Worm (Caenorhabditis elegans): ENCODE measurements around the gene nuo-4.

Gene nuo-4

ce11 chrIII:7155631-7156030 lies 3.0 kb downstream of the nuo-4 start:
- TF ChIP-seq C34F6.9 (tag; optimal IDR thresholded peaks at IDR 0.05) (peak; percentile 97), lin-11 (tag; optimal IDR thresholded peaks at IDR 0.05) (peak; percentile 86), ZK546.5 (tag; optimal IDR thresholded peaks at IDR 0.05) (peak; percentile 64), dmd-4 (tag; optimal IDR thresholded peaks at IDR 0.05) (no peak), nhr-237 (tag; optimal IDR thresholded peaks at IDR 0.05) (no peak), fos-1 (tag; optimal IDR thresholded peaks at IDR 0.05) (peak; percentile 78), mbf-1 (tag; optimal IDR thresholded peaks at IDR 0.05) (no peak), nhr-12 (tag; optimal IDR thresholded peaks at IDR 0.05) (no peak), lin-13 (GFP tag; optimal IDR thresholded peaks at IDR 0.05) (peak; percentile 90), ceh-16 (tag; optimal IDR thresholded peaks at IDR 0.05) (peak; percentile 76), lin-39 (tag; optimal IDR thresholded peaks at IDR 0.05) (peak; percentile 35), blmp-1 (tag; optimal IDR thresholded peaks at IDR 0.05; ENCODE audit: insufficient read depth) (peak; percentile 49), sma-3 (GFP tag; optimal IDR thresholded peaks at IDR 0.05) (peak; percentile 88), aly-2 (tag; optimal IDR thresholded peaks at IDR 0.05) (no peak), nhr-25 (tag; optimal IDR thresholded peaks at IDR 0.05) (peak; percentile 92), unc-62 (GFP tag; optimal IDR thresholded peaks at IDR 0.05) (peak; percentile 52), elt-3 (tag; optimal IDR thresholded peaks at IDR 0.05) (no peak), egl-27 (tag; optimal IDR thresholded peaks at IDR 0.05) (peak; percentile 100), nhr-77 (tag; optimal IDR thresholded peaks at IDR 0.05) (no peak), sma-9 (GFP tag; optimal IDR thresholded peaks at IDR 0.05) (peak; percentile 98), sma-9 (tag; optimal IDR thresholded peaks at IDR 0.05) (peak; percentile 38), sem-4 (tag; optimal IDR thresholded peaks at IDR 0.05) (peak; percentile 92), snpc-4 (tag; optimal IDR thresholded peaks at IDR 0.05) (peak; percentile 76), ama-1 (optimal IDR thresholded peaks at IDR 0.05) (peak; percentile 79), gmeb-1 (tag; optimal IDR thresholded peaks at IDR 0.05) (peak; percentile 77), mdl-1 (tag; optimal IDR thresholded peaks at IDR 0.05) (peak; percentile 98 to 99), ceh-82 (tag; optimal IDR thresholded peaks at IDR 0.05) (no peak), nhr-21 (tag; optimal IDR thresholded peaks at IDR 0.05) (peak; percentile 93), nhr-129 (tag; optimal IDR thresholded peaks at IDR 0.05) (peak; percentile 94), nhr-10 (tag; optimal IDR thresholded peaks at IDR 0.05) (peak; percentile 75), zag-1 (tag; optimal IDR thresholded peaks at IDR 0.05) (peak; percentile 93), crh-2 (tag; optimal IDR thresholded peaks at IDR 0.05) (peak; percentile 95), R02D3.7 (tag; optimal IDR thresholded peaks at IDR 0.05) (no peak), peb-1 (tag; optimal IDR thresholded peaks at IDR 0.05) (no peak), nhr-6 (tag; optimal IDR thresholded peaks at IDR 0.05) (peak; percentile 96), unc-39 (tag; optimal IDR thresholded peaks at IDR 0.05) (no peak), unc-55 (GFP tag; optimal IDR thresholded peaks at IDR 0.05) (peak; percentile 89), elt-1 (tag; optimal IDR thresholded peaks at IDR 0.05) (no peak), ztf-1 (GFP tag; conservative IDR thresholded peaks at IDR 0.05) (no peak), Y55F3AM.14 (GFP tag; optimal IDR thresholded peaks at IDR 0.05) (peak; percentile 87), mab-5 (tag; optimal IDR thresholded peaks at IDR 0.05) (peak; percentile 84), ztf-11 (tag; optimal IDR thresholded peaks at IDR 0.05) (peak; percentile 69), F13H6.1 (tag; optimal IDR thresholded peaks at IDR 0.05) (peak; percentile 96), nhr-11 (tag; optimal IDR thresholded peaks at IDR 0.05) (no peak), ztf-4 (tag; optimal IDR thresholded peaks at IDR 0.05) (peak; percentile 92), nhr-23 (tag; optimal IDR thresholded peaks at IDR 0.05) (no peak), lsy-2 (tag; optimal IDR thresholded peaks at IDR 0.05) (peak; percentile 74 to 95), skn-1 (tag; optimal IDR thresholded peaks at IDR 0.05) (no peak), alr-1 (tag; optimal IDR thresholded peaks at IDR 0.05) (no peak)

Data from whole organism, L2 larva.